Worm (Caenorhabditis elegans): ENCODE measurements around the gene srbc-8.

ce11 chrV:7436911-7437310 is 48.0 kb downstream of the srbc-8 start:
- no peak for TF ChIP-seq nhr-10 (tag; optimal IDR thresholded peaks at IDR 0.05)
- TF ChIP-seq sem-4 (tag; optimal IDR thresholded peaks at IDR 0.05), result no peak
- TF ChIP-seq skn-1 (tag; optimal IDR thresholded peaks at IDR 0.05), result no peak
- TF ChIP-seq lin-13 (GFP tag; optimal IDR thresholded peaks at IDR 0.05), result no peak
- no peak for TF ChIP-seq lin-39 (tag; optimal IDR thresholded peaks at IDR 0.05)
- TF ChIP-seq unc-39 (tag; optimal IDR thresholded peaks at IDR 0.05), result no peak
- TF ChIP-seq ama-1 (optimal IDR thresholded peaks at IDR 0.05), result peak; percentile 98
- TF ChIP-seq elt-3 (tag; optimal IDR thresholded peaks at IDR 0.05), result no peak
- peak in 1 of 2 experiments; percentile 5 for TF ChIP-seq lsy-2 (tag; optimal IDR thresholded peaks at IDR 0.05)
- no peak for TF ChIP-seq aly-2 (tag; optimal IDR thresholded peaks at IDR 0.05)
- TF ChIP-seq snpc-4 (tag; optimal IDR thresholded peaks at IDR 0.05), result no peak
